Fruit fly (Drosophila melanogaster) whole organism, prepupa: ENCODE data around the gene NC2beta.

Experiments used
- CG4318 ChIP-seq: fragments of 200-800 bp; sonication (Bioruptor generic); optimal IDR thresholded peaks from 3 replicates; lab custom pipeline; 2017; ENCODE audit warnings: missing biosample characterization, mild to moderate bottlenecking, missing genetic modification characterization
- CG9139 ChIP-seq: fragments of 200-800 bp; sonication (Bioruptor generic); optimal IDR thresholded peaks from 3 replicates; lab custom pipeline; 2017; ENCODE audit warnings: missing biosample characterization, mild to moderate bottlenecking, missing genetic modification characterization
- Ets96B ChIP-seq: fragments of 200-800 bp; optimal IDR thresholded peaks from 2 replicates; lab custom pipeline; 2019; ENCODE audit warnings: missing biosample characterization, mild to moderate bottlenecking, missing genetic modification characterization, moderate library complexity
- Hr4 ChIP-seq: fragments of 200-800 bp; sonication (Bioruptor generic); optimal IDR thresholded peaks from 3 replicates; lab custom pipeline; 2016; ENCODE audit warnings: missing biosample characterization, missing genetic modification characterization
- Lpt ChIP-seq: fragments of 200-800 bp; sonication (Bioruptor generic); optimal IDR thresholded peaks from 3 replicates; lab custom pipeline; 2016; ENCODE audit warnings: missing biosample characterization, missing genetic modification characterization
- dsx ChIP-seq: fragments of 200-800 bp; optimal IDR thresholded peaks from 3 replicates; lab custom pipeline; 2019; ENCODE audit warnings: missing biosample characterization, mild to moderate bottlenecking, missing genetic modification characterization, moderate library complexity; ENCODE audit not compliant: poor library complexity, severe bottlenecking
- fkh ChIP-seq: fragments of 200-800 bp; sonication (Bioruptor generic); optimal IDR thresholded peaks from 3 replicates; lab custom pipeline; 2017; ENCODE audit warnings: missing biosample characterization, mild to moderate bottlenecking, missing genetic modification characterization, moderate library complexity
- pdm3 ChIP-seq: fragments of 200-800 bp; sonication (Bioruptor generic); optimal IDR thresholded peaks from 3 replicates; lab custom pipeline; 2016; ENCODE audit warnings: missing biosample characterization, missing genetic modification characterization
- salr ChIP-seq, 2 experiments: fragments of 200-800 bp; sonication (Bioruptor generic); optimal IDR thresholded peaks; 3 replicates each; lab custom pipeline; 2016 to 2018; ENCODE audit warnings: missing biosample characterization in 2 of 2, missing genetic modification characterization in 2 of 2, mild to moderate bottlenecking in 1 of 2
- svp ChIP-seq: fragments of 200-800 bp; sonication (Bioruptor generic); peaks from one replicate; lab custom pipeline; 2016; ENCODE audit warnings: missing biosample characterization, missing genetic modification characterization

- no peak for TF ChIP-seq pdm3 (GFP tag; lab: Kevin White, UChicago)
- no peak for TF ChIP-seq Lpt (GFP tag; lab: Kevin White, UChicago)
- no peak for TF ChIP-seq CG9139 (GFP tag; lab: Kevin White, UChicago)
- TF ChIP-seq dsx (GFP tag; lab: Kevin White, UChicago): no peak
- no peak for TF ChIP-seq Ets96B
- TF ChIP-seq fkh (GFP tag; lab: Kevin White, UChicago): no peak
- no peak for TF ChIP-seq svp (GFP tag; lab: Kevin White, UChicago)
- TF ChIP-seq Hr4: peak; percentile 19
- TF ChIP-seq salr (GFP tag; optimal IDR thresholded peaks at IDR 0.05; lab: Kevin White, UChicago): no peak
- TF ChIP-seq CG4318 (GFP tag; lab: Kevin White, UChicago): no peak
Observed at dm6 chr2L:15001847-15002246, 5.8 kb upstream of the NC2beta start.
